Worm (Caenorhabditis elegans): ENCODE data around the gene pqn-68.

DNA sequence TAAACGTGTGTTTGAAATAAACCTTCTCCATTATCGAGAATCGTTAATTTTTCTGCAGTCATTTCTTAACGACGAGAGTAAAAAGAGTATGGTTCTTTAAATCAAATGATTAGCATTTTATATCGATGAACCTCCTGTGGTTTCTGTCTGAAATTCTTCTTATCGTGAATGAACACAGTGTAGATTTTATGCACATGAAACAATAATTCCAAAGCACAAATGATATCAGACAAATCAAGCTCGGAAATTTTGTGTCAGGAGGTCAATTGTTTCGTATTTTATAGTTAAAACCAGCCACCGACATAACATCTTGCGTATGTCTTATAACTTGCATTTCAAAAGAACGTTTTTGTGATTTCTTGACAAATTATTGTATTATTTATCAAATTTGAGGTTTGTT lies 15.3 kb upstream of the pqn-68 start, which contains the start of gene T16G1.6:
- TF ChIP-seq ztf-11 (tag; optimal IDR thresholded peaks at IDR 0.05) (no peak), elt-3 (tag; optimal IDR thresholded peaks at IDR 0.05) (no peak), snpc-4 (tag; optimal IDR thresholded peaks at IDR 0.05) (no peak), blmp-1 (tag; optimal IDR thresholded peaks at IDR 0.05) (no peak), mep-1 (tag; optimal IDR thresholded peaks at IDR 0.05) (no peak)
